Worm (Caenorhabditis elegans): ENCODE results near the gene C25H3.15.

ce11 chrII:5702611-5703192 lies 37.6 kb downstream of the C25H3.15 start:
- TF ChIP-seq nhr-28 (tag; optimal IDR thresholded peaks at IDR 0.05), result no peak
- peak; percentile 77 for TF ChIP-seq ces-1 (GFP tag; optimal IDR thresholded peaks at IDR 0.05)
- TF ChIP-seq nhr-237 (tag; optimal IDR thresholded peaks at IDR 0.05), result no peak
- no peak for TF ChIP-seq ceh-39 (tag; optimal IDR thresholded peaks at IDR 0.05)
- no peak for TF ChIP-seq sem-2 (GFP tag; optimal IDR thresholded peaks at IDR 0.05)
- no peak for TF ChIP-seq ztf-11 (tag; optimal IDR thresholded peaks at IDR 0.05)
- no peak for TF ChIP-seq mep-1 (tag; optimal IDR thresholded peaks at IDR 0.05)
- TF ChIP-seq hlh-1 (tag; optimal IDR thresholded peaks at IDR 0.05), result no peak
- no peak for TF ChIP-seq nhr-76 (tag; optimal IDR thresholded peaks at IDR 0.05)
- no peak for TF ChIP-seq nhr-12 (tag; optimal IDR thresholded peaks at IDR 0.05)
- TF ChIP-seq unc-39 (tag; optimal IDR thresholded peaks at IDR 0.05), result no peak
